Fruit fly (Drosophila melanogaster) whole organism, embryonic: Measurements from ENCODE around the gene CheB98a.

Experiments
- CG6813 ChIP-seq: fragments of 200-800 bp; sonication (Bioruptor generic); optimal IDR thresholded peaks from 2 replicates; lab custom pipeline; 2017; ENCODE audit warnings: missing biosample characterization, missing genetic modification characterization, mild to moderate bottlenecking, moderate library complexity, missing genetic modification reagents
- CG8924 ChIP-seq: fragments of 200-800 bp; optimal IDR thresholded peaks from 3 replicates; lab custom pipeline; 2019; ENCODE audit warnings: missing biosample characterization, mild to moderate bottlenecking, missing genetic modification characterization, moderate library complexity
- CG9609 ChIP-seq: fragments of 200-800 bp; sonication (Bioruptor generic); optimal IDR thresholded peaks from 3 replicates; lab custom pipeline; 2016; ENCODE audit warnings: missing biosample characterization, missing genetic modification characterization
- Camta ChIP-seq: fragments of 200-800 bp; sonication (Bioruptor generic); optimal IDR thresholded peaks from 2 replicates; lab custom pipeline; 2016; ENCODE audit warnings: missing biosample characterization, missing genetic modification characterization
- Six4 ChIP-seq: fragments of 200-800 bp; sonication (Bioruptor generic); optimal IDR thresholded peaks from 2 replicates; lab custom pipeline; 2016; ENCODE audit warnings: missing biosample characterization, missing genetic modification characterization
- caup ChIP-seq: fragments of 200-800 bp; sonication (Bioruptor generic); optimal IDR thresholded peaks from 3 replicates; lab custom pipeline; 2017; ENCODE audit warnings: missing biosample characterization, mild to moderate bottlenecking, missing genetic modification characterization, moderate library complexity; ENCODE audit not compliant: severe bottlenecking
- dmrt11E ChIP-seq: fragments of 200-800 bp; sonication (Bioruptor generic); optimal IDR thresholded peaks from 3 replicates; lab custom pipeline; 2018; ENCODE audit warnings: missing biosample characterization, mild to moderate bottlenecking, missing genetic modification characterization, moderate library complexity
- hth ChIP-seq: fragments of >200 bp; optimal IDR thresholded peaks from 2 replicates; lab custom pipeline; 2017; ENCODE audit warnings: inconsistent platforms
- lilli ChIP-seq: fragments of 200-800 bp; sonication (Bioruptor generic); optimal IDR thresholded peaks from 3 replicates; lab custom pipeline; 2016; ENCODE audit warnings: missing biosample characterization, missing genetic modification characterization

dm6 chr3R:28841968-28842367 is 35.5 kb downstream of the CheB98a start:
- peak; percentile 7 for TF ChIP-seq dmrt11E
- TF ChIP-seq hth (lab: Kevin White, UChicago): no peak
- no peak for TF ChIP-seq CG8924
- no peak for TF ChIP-seq CG6813
- TF ChIP-seq CG9609 (GFP tag; lab: Kevin White, UChicago): no peak
- TF ChIP-seq caup (GFP tag; lab: Kevin White, UChicago): no peak
- TF ChIP-seq Camta (GFP tag; lab: Kevin White, UChicago): no peak
- TF ChIP-seq Six4 (GFP tag; lab: Kevin White, UChicago): no peak
- TF ChIP-seq lilli (GFP tag; lab: Kevin White, UChicago): no peak
